Fruit fly (Drosophila melanogaster): ENCODE results near the gene CG31933.
A peak's percentile ranks its signal among the peaks of the same experiment; 100 is the strongest.

The CG31933 gene

dm6 chr2L:1837717-1838368 lies 14.7 kb upstream of the CG31933 start (continued):
- TF ChIP-seq ssp (GFP tag; IDR thresholded peaks at IDR 0.05) (no peak), schlank (tag; optimal IDR thresholded peaks at IDR 0.05) (peak; percentile 24), bbx (GFP tag; IDR thresholded peaks at IDR 0.05; ENCODE audit: partially characterized antibody) (no peak), CG16813 (GFP tag; IDR thresholded peaks at IDR 0.05; ENCODE audit: partially characterized antibody) (no peak), CG10267 (tag; optimal IDR thresholded peaks at IDR 0.05) (no peak), CG17186 (GFP tag; optimal IDR thresholded peaks at IDR 0.05) (no peak), CG13123 (GFP tag; optimal IDR thresholded peaks at IDR 0.05) (no peak), dysf (GFP tag; IDR thresholded peaks at IDR 0.05) (peak; percentile 54; the same call in 2 of the 3 replicates), CG11696 (GFP tag; IDR thresholded peaks at IDR 0.05) (0 out of 2 replicates have a peak, but pooled peaks have one; percentile 29), HmgD (GFP tag; optimal IDR thresholded peaks at IDR 0.05) (no peak), bcd (GFP tag; optimal IDR thresholded peaks at IDR 0.05) (peak; percentile 23), ac (GFP tag; optimal IDR thresholded peaks at IDR 0.05) (no peak), CG6254 (GFP tag; optimal IDR thresholded peaks at IDR 0.05) (no peak), Sox100B (GFP tag; optimal IDR thresholded peaks at IDR 0.05) (no peak), HLH4C (GFP tag; IDR thresholded peaks at IDR 0.05; ENCODE audit: partially characterized antibody) (no peak), pzg (GFP tag; optimal IDR thresholded peaks at IDR 0.05) (no peak), CG6654 (GFP tag; optimal IDR thresholded peaks at IDR 0.05) (no peak), sens-2 (GFP tag; IDR thresholded peaks at IDR 0.05) (no peak), zen2 (GFP tag; IDR thresholded peaks at IDR 0.05; ENCODE audit: partially characterized antibody) (no peak), mld (GFP tag; IDR thresholded peaks at IDR 0.05; ENCODE audit: partially characterized antibody) (no peak), nom (GFP tag; optimal IDR thresholded peaks at IDR 0.05) (no peak), Sry-δ (GFP tag; optimal IDR thresholded peaks at IDR 0.05) (no peak), lab (GFP tag; optimal IDR thresholded peaks at IDR 0.05) (peak; percentile 74), CG7271 (tag; optimal IDR thresholded peaks at IDR 0.05) (no peak), CG10462 (GFP tag; optimal IDR thresholded peaks at IDR 0.05) (no peak), CG15601 (tag; optimal IDR thresholded peaks at IDR 0.05) (no peak), CG4282 (GFP tag; optimal IDR thresholded peaks at IDR 0.05) (no peak), org-1 (GFP tag; optimal IDR thresholded peaks at IDR 0.05) (peak; percentile 46), lola (GFP tag; optimal IDR thresholded peaks at IDR 0.05) (no peak), CG17328 (GFP tag; IDR thresholded peaks at IDR 0.05) (no peak), Vsx1 (GFP tag; optimal IDR thresholded peaks at IDR 0.05) (no peak), sob (GFP tag; IDR thresholded peaks at IDR 0.05) (peak; percentile 58), Myb (GFP tag; optimal IDR thresholded peaks at IDR 0.05) (peak; percentile 3), YL-1 (GFP tag; optimal IDR thresholded peaks at IDR 0.05) (no peak), maf-S (GFP tag; optimal IDR thresholded peaks at IDR 0.05) (no peak), Drgx (GFP tag; IDR thresholded peaks at IDR 0.05) (no peak), Elba2 (GFP tag; optimal IDR thresholded peaks at IDR 0.05) (no peak), dan (GFP tag; IDR thresholded peaks at IDR 0.05) (no peak), CG17361 (GFP tag; IDR thresholded peaks at IDR 0.05) (no peak), CG4730 (GFP tag; IDR thresholded peaks at IDR 0.05) (no peak), CG15479 (GFP tag; optimal IDR thresholded peaks at IDR 0.05) (no peak), CG31365 (tag; optimal IDR thresholded peaks at IDR 0.05) (no peak), Jarid2 (GFP tag; optimal IDR thresholded peaks at IDR 0.05) (no peak), H15 (GFP tag; IDR thresholded peaks at IDR 0.05) (0 out of 3 replicates have a peak, but pooled peaks have one; percentile 16), E2f2 (GFP tag; IDR thresholded peaks at IDR 0.05) (no peak), CG12155 (GFP tag; optimal IDR thresholded peaks at IDR 0.05) (no peak), bowl (GFP tag; IDR thresholded peaks at IDR 0.05) (no peak), CG17359 (tag; optimal IDR thresholded peaks at IDR 0.05) (peak; percentile 38), so (GFP tag; IDR thresholded peaks at IDR 0.05) (0 out of 3 replicates have a peak, but pooled peaks have one; percentile 42)
